Worm (Caenorhabditis elegans) whole organism, midembryonic: Measurements from ENCODE around the gene cdc-37.

Experiments used
- T22C8.4 ChIP-seq: fragments of 200-800 bp; sonication (Bioruptor generic); IDR thresholded peaks from 2 replicates; pipeline ENCODE4 v1.3.6; 2022; ENCODE audit warnings: missing genetic modification characterization, missing compliant biosample characterization
- cog-1 ChIP-seq: sonication (generic microtip); optimal IDR thresholded peaks from 2 replicates; lab custom pipeline; 2016; ENCODE audit warnings: missing genetic modification characterization, missing compliant biosample characterization
- flt-1 ChIP-seq: fragments of 200-800 bp; sonication (Bioruptor generic); IDR thresholded peaks from 2 replicates; pipeline ENCODE4 v1.3.6; 2022; ENCODE audit warnings: missing genetic modification characterization, missing compliant biosample characterization
- ref-1 ChIP-seq: fragments of 200-800 bp; sonication (Bioruptor generic); conservative IDR thresholded peaks from 2 replicates; pipeline ENCODE4 v1.3.6; 2022; ENCODE audit warnings: missing genetic modification reagents, missing genetic modification characterization, missing compliant biosample characterization
- tab-1 ChIP-seq: fragments of 200-800 bp; sonication (Bioruptor generic); IDR thresholded peaks from 2 replicates; pipeline ENCODE4 v1.3.6; 2022; ENCODE audit warnings: missing genetic modification characterization, missing compliant biosample characterization
- ztf-23 ChIP-seq: fragments of 200-800 bp; sonication (Bioruptor generic); IDR thresholded peaks from 2 replicates; pipeline ENCODE4 v1.3.6; 2022; ENCODE audit warnings: missing genetic modification reagents, missing genetic modification characterization, missing compliant biosample characterization
- ztf-29 ChIP-seq: fragments of 200-800 bp; sonication (Bioruptor generic); IDR thresholded peaks from 2 replicates; pipeline ENCODE4 v1.3.6; 2022; ENCODE audit warnings: missing genetic modification reagents, missing genetic modification characterization, missing compliant biosample characterization

- TF ChIP-seq flt-1 (GFP tag; lab: Robert Waterston, UW) (no peak), ztf-23 (no peak), T22C8.4 (GFP tag; lab: Robert Waterston, UW) (no peak), tab-1 (GFP tag; lab: Robert Waterston, UW) (no peak), cog-1 (tag; lab: Kevin White, UChicago) (no peak), ref-1 (GFP tag; lab: Robert Waterston, UW) (no peak), ztf-29 (GFP tag; lab: Robert Waterston, UW) (no peak)
These were observed 24.9 kb upstream of the cdc-37 start, which contains the start of gene W04H10.2 for ce11 chrII:605267-605666.
